Worm (Caenorhabditis elegans) whole organism, L4/young adult: ENCODE data around the gene F53E10.5.
"Not testable (repeated sequence)": the region's sequence is repeated elsewhere in the genome, so short reads cannot be mapped to it uniquely, and the experiment has no call there.

ENCODE experiments used
- W03F9.2 ChIP-seq: fragments of 150-350 bp; optimal IDR thresholded peaks from 2 replicates; lab custom pipeline; 2014; ENCODE audit warnings: missing biosample characterization, missing genetic modification characterization
- him-1 ChIP-seq: sonication (generic microtip); optimal IDR thresholded peaks from 2 replicates; lab custom pipeline; 2016; ENCODE audit warnings: missing genotype, missing genetic modification reagents, missing genetic modification characterization, missing compliant biosample characterization

DNA sequence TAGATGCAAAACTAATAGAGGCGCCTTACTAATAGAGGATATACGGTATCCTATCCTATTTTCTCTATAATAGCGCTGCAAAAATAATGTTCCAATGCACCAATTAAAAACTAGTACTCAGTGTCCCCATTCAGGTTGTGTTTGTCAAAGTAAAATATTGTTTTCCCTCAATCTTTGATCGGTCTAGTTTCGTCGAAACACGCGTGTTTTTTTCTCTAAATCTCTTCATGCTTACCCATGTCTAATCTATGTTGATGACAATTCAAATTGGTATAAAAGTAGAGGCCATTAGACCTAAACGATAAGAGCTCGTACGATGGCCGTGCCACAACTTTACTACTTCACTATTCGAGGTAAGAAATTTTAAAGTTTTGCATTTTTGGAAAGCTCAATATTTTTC, 37.3 kb downstream of the F53E10.5 start, which contains the start of gene gst-10:
- TF ChIP-seq him-1; W03F9.2 (tag; lab: Kevin White, UChicago): not testable (repeated sequence)
